Worm (Caenorhabditis elegans) whole organism, L4 larva: ENCODE data around the gene M05D6.5.

Experiments used
- F37D6.2 ChIP-seq: sonication (generic microtip); optimal IDR thresholded peaks from 2 replicates; lab custom pipeline; 2016; ENCODE audit warnings: mild to moderate bottlenecking, missing genetic modification characterization, missing compliant biosample characterization
- F44E2.7 ChIP-seq: fragments of 200-800 bp; sonication (Bioruptor generic); IDR thresholded peaks from 2 replicates; pipeline ENCODE4 v2.1.2; 2022; ENCODE audit warnings: missing genetic modification characterization, missing compliant biosample characterization
- Y75B8A.6 ChIP-seq: fragments of 200-800 bp; sonication (Bioruptor generic); IDR thresholded peaks from 2 replicates; pipeline ENCODE4 v1.3.6; 2022; ENCODE audit warnings: missing genetic modification reagents, missing genetic modification characterization, missing compliant biosample characterization
- aha-1 ChIP-seq: fragments of 150-350 bp; peaks from one replicate; lab custom pipeline; 2014; ENCODE audit warnings: missing biosample characterization, missing genetic modification characterization
- attf-4 ChIP-seq: sonication (generic microtip); optimal IDR thresholded peaks from 3 replicates; lab custom pipeline; 2017; ENCODE audit warnings: missing biosample characterization, missing genetic modification characterization
- ceh-20 ChIP-seq: fragments of 200-800 bp; sonication (Bioruptor generic); IDR thresholded peaks from 2 replicates; pipeline ENCODE4 v1.3.6; 2022; ENCODE audit warnings: missing genetic modification reagents, missing genetic modification characterization, missing compliant biosample characterization
- ceh-44 ChIP-seq: fragments of 200-800 bp; sonication (Bioruptor generic); IDR thresholded peaks from 2 replicates; pipeline ENCODE4 v1.3.6; 2022; ENCODE audit warnings: missing genetic modification reagents, missing genetic modification characterization, missing compliant biosample characterization
- daf-19 ChIP-seq: fragments of 200-800 bp; sonication (Bioruptor generic); conservative IDR thresholded peaks from 2 replicates; pipeline ENCODE4 v1.3.6; 2022; ENCODE audit warnings: missing genetic modification characterization, missing compliant biosample characterization
- dmd-6 ChIP-seq: fragments of 200-800 bp; sonication (Bioruptor generic); IDR thresholded peaks from 2 replicates; pipeline ENCODE4 v1.3.6; 2022; ENCODE audit warnings: missing genetic modification reagents, missing genetic modification characterization, missing compliant biosample characterization
- dmd-8 ChIP-seq: fragments of 200-800 bp; sonication (Bioruptor generic); IDR thresholded peaks from 2 replicates; pipeline ENCODE4 v1.3.6; 2022; ENCODE audit warnings: missing genetic modification characterization, missing compliant biosample characterization
- dmd-9 ChIP-seq: fragments of 200-800 bp; sonication (Bioruptor generic); IDR thresholded peaks from 2 replicates; pipeline ENCODE4 v1.3.6; 2022; ENCODE audit warnings: missing genetic modification reagents, missing genetic modification characterization, missing compliant biosample characterization
- dpl-1 ChIP-seq: fragments of 150-350 bp; optimal IDR thresholded peaks from 2 replicates; lab custom pipeline; 2014; ENCODE audit warnings: missing biosample characterization, missing genetic modification reagents, missing genetic modification characterization
- dve-1 ChIP-seq: sonication (generic microtip); optimal IDR thresholded peaks from 2 replicates; lab custom pipeline; 2017; ENCODE audit warnings: antibody characterized with exemption, mild to moderate bottlenecking, missing genetic modification characterization, missing compliant biosample characterization; ENCODE audit not compliant: insufficient read depth
- egl-27 ChIP-seq: sonication (generic microtip); optimal IDR thresholded peaks from 3 replicates; lab custom pipeline; 2017; ENCODE audit warnings: missing biosample characterization, missing genetic modification reagents, missing genetic modification characterization
- fkh-10 ChIP-seq: fragments of 150-350 bp; optimal IDR thresholded peaks from 2 replicates; lab custom pipeline; 2014; ENCODE audit warnings: missing biosample characterization, missing genetic modification reagents, missing genetic modification characterization
- fos-1 ChIP-seq: fragments of 150-350 bp; optimal IDR thresholded peaks from 2 replicates; lab custom pipeline; 2014; ENCODE audit warnings: missing biosample characterization, missing genetic modification characterization
- gei-8 ChIP-seq: fragments of 200-800 bp; sonication (Bioruptor generic); optimal IDR thresholded peaks from 2 replicates; lab custom pipeline; 2018; ENCODE audit warnings: mild to moderate bottlenecking, missing genetic modification characterization, missing compliant biosample characterization
- hif-1 ChIP-seq, 2 experiments: sonication (generic microtip); optimal IDR thresholded peaks; 2 replicates each; lab custom pipeline; 2016 to 2017; ENCODE audit warnings: missing compliant biosample characterization in 2 of 2, missing genetic modification characterization in 2 of 2, missing genetic modification reagents in 2 of 2, missing genotype in 2 of 2, mild to moderate bottlenecking in 1 of 2
- hlh-11 ChIP-seq: fragments of 200-800 bp; sonication (Bioruptor generic); optimal IDR thresholded peaks from 2 replicates; lab custom pipeline; 2018; ENCODE audit warnings: mild to moderate bottlenecking, missing genetic modification characterization, missing compliant biosample characterization
- jun-1 ChIP-seq: fragments of 150-350 bp; optimal IDR thresholded peaks from 2 replicates; lab custom pipeline; 2014; ENCODE audit warnings: missing biosample characterization, missing genetic modification reagents, missing genetic modification characterization
- lin-13 ChIP-seq: fragments of 150-350 bp; optimal IDR thresholded peaks from 2 replicates; lab custom pipeline; 2014; ENCODE audit warnings: missing biosample characterization, missing genetic modification reagents, missing genetic modification characterization
- lin-15B ChIP-seq: fragments of 150-350 bp; sonication (generic microtip); optimal IDR thresholded peaks from 3 replicates; lab custom pipeline; 2014; ENCODE audit warnings: missing biosample characterization, missing genetic modification characterization
- lin-38 ChIP-seq: fragments of 200-800 bp; sonication (Bioruptor generic); IDR thresholded peaks from 2 replicates; pipeline ENCODE4 v1.3.6; 2022; ENCODE audit warnings: missing genetic modification reagents, missing genetic modification characterization, missing compliant biosample characterization
- lin-39 ChIP-seq: fragments of 150-350 bp; optimal IDR thresholded peaks from 2 replicates; lab custom pipeline; 2014; ENCODE audit warnings: missing biosample characterization, missing genetic modification reagents, missing genetic modification characterization
- lir-3 ChIP-seq: sonication (generic microtip); optimal IDR thresholded peaks from 2 replicates; lab custom pipeline; 2016; ENCODE audit warnings: mild to moderate bottlenecking, missing genetic modification characterization, missing compliant biosample characterization
- madf-5 ChIP-seq, 2 experiments: fragments of 200-800 bp; sonication (Bioruptor generic); IDR thresholded peaks; 2 replicates each; pipeline ENCODE4 v1.3.6; 2022; ENCODE audit warnings: missing compliant biosample characterization in 2 of 2, missing genetic modification characterization in 2 of 2
- madf-9 ChIP-seq: fragments of 200-800 bp; sonication (Bioruptor generic); conservative IDR thresholded peaks from 2 replicates; pipeline ENCODE4 v1.3.6; 2022; ENCODE audit warnings: missing genetic modification reagents, missing genetic modification characterization, missing compliant biosample characterization
- mdl-1 ChIP-seq, 2 experiments: fragments of 150-350 bp in 1 of 2; sonication (generic microtip) in 1 of 2; optimal IDR thresholded peaks; 2 replicates each; lab custom pipeline; 2014 to 2017; ENCODE audit warnings: missing biosample characterization in 2 of 2, missing genetic modification characterization in 2 of 2
- mdt-29 ChIP-seq: fragments of 200-800 bp; sonication (Bioruptor generic); IDR thresholded peaks from 2 replicates; pipeline ENCODE4 v1.3.6; 2022; ENCODE audit warnings: missing genetic modification reagents, missing genetic modification characterization, missing compliant biosample characterization
- mep-1 ChIP-seq: fragments of 150-350 bp; sonication (generic microtip); optimal IDR thresholded peaks from 3 replicates; lab custom pipeline; 2014; ENCODE audit warnings: missing biosample characterization, missing genetic modification characterization
- mes-2 ChIP-seq: sonication (generic microtip); optimal IDR thresholded peaks from 2 replicates; lab custom pipeline; 2016; ENCODE audit warnings: missing genotype, mild to moderate bottlenecking, missing genetic modification characterization, missing compliant biosample characterization; ENCODE audit not compliant: poor library complexity, severe bottlenecking
- mxl-2 ChIP-seq: fragments of 200-800 bp; sonication (Bioruptor generic); conservative IDR thresholded peaks from 2 replicates; pipeline ENCODE4 v1.3.6; 2022; ENCODE audit warnings: missing genetic modification reagents, missing genetic modification characterization, missing compliant biosample characterization
- nhr-102 ChIP-seq: sonication (generic microtip); optimal IDR thresholded peaks from 2 replicates; lab custom pipeline; 2016; ENCODE audit warnings: mild to moderate bottlenecking, missing genetic modification characterization, moderate library complexity, missing compliant biosample characterization
- nhr-41 ChIP-seq: fragments of 200-800 bp; sonication (Bioruptor generic); IDR thresholded peaks from 2 replicates; pipeline ENCODE4 v1.3.6; 2022; ENCODE audit warnings: missing genetic modification reagents, missing genetic modification characterization, missing compliant biosample characterization
- nhr-48 ChIP-seq: sonication (generic microtip); optimal IDR thresholded peaks from 2 replicates; lab custom pipeline; 2016; ENCODE audit warnings: mild to moderate bottlenecking, missing genetic modification characterization, missing compliant biosample characterization
- nhr-77 ChIP-seq: fragments of 150-350 bp; optimal IDR thresholded peaks from 2 replicates; lab custom pipeline; 2014; ENCODE audit warnings: missing biosample characterization, missing genetic modification characterization
- pha-4 ChIP-seq, 2 experiments: fragments of 150-350 bp in 1 of 2; fragments of 200-800 bp in 1 of 2; sonication (Bioruptor generic) in 1 of 2; IDR thresholded peaks in 1 of 2; optimal IDR thresholded peaks in 1 of 2; 2 replicates each; pipeline versions ENCODE4 v1.3.6 to Lab custom; 2014 to 2022; ENCODE audit warnings: missing genetic modification characterization in 2 of 2, missing genetic modification reagents in 2 of 2, missing biosample characterization in 1 of 2, missing compliant biosample characterization in 1 of 2
- saeg-2 ChIP-seq: fragments of 200-800 bp; sonication (Bioruptor generic); IDR thresholded peaks from 2 replicates; pipeline ENCODE4 v1.3.6; 2022; ENCODE audit warnings: missing genetic modification reagents, missing genetic modification characterization, missing compliant biosample characterization
- sdz-12 ChIP-seq: fragments of 200-800 bp; sonication (Bioruptor generic); optimal IDR thresholded peaks from 2 replicates; lab custom pipeline; 2018; ENCODE audit warnings: mild to moderate bottlenecking, missing genetic modification characterization, missing compliant biosample characterization
- set-16 ChIP-seq: fragments of 200-800 bp; sonication (Bioruptor generic); IDR thresholded peaks from 2 replicates; pipeline ENCODE4 v1.3.6; 2022; ENCODE audit warnings: missing genetic modification reagents, missing genetic modification characterization, missing compliant biosample characterization
- skn-1 ChIP-seq: fragments of 150-350 bp; optimal IDR thresholded peaks from 2 replicates; lab custom pipeline; 2014; ENCODE audit warnings: missing biosample characterization, missing genetic modification characterization
- spr-3 ChIP-seq: fragments of 200-800 bp; sonication (Bioruptor generic); optimal IDR thresholded peaks from 2 replicates; lab custom pipeline; 2018; ENCODE audit warnings: mild to moderate bottlenecking, missing genetic modification characterization, missing compliant biosample characterization
- tag-97 ChIP-seq: fragments of 200-800 bp; sonication (Bioruptor generic); IDR thresholded peaks from 2 replicates; pipeline ENCODE4 v1.3.6; 2022; ENCODE audit warnings: missing genetic modification characterization, missing compliant biosample characterization
- tra-1 ChIP-seq: fragments of 200-800 bp; sonication (Bioruptor generic); IDR thresholded peaks from 2 replicates; pipeline ENCODE4 v1.3.6; 2022; ENCODE audit warnings: missing genetic modification reagents, missing genetic modification characterization, missing compliant biosample characterization
- unc-62 ChIP-seq, 3 experiments: fragments of 150-350 bp in 1 of 3; sonication (generic microtip); optimal IDR thresholded peaks in 2 of 3; peaks in 1 of 3; 1 replicate in 1 of 3; 2 replicates in 2 of 3; lab custom pipeline; 2014 to 2017; ENCODE audit warnings: missing biosample characterization in 3 of 3, missing genetic modification characterization in 3 of 3, missing genetic modification reagents in 3 of 3, missing genotype in 1 of 3
- zfp-2 ChIP-seq: sonication (generic microtip); optimal IDR thresholded peaks from 2 replicates; lab custom pipeline; 2016; ENCODE audit warnings: mild to moderate bottlenecking, missing genetic modification characterization, missing compliant biosample characterization
- zfp-3 ChIP-seq: fragments of 200-800 bp; sonication (Bioruptor generic); conservative IDR thresholded peaks from 2 replicates; pipeline ENCODE4 v1.3.6; 2022; ENCODE audit warnings: missing genetic modification reagents, missing genetic modification characterization, missing compliant biosample characterization
- zip-11 ChIP-seq: fragments of 200-800 bp; sonication (Bioruptor generic); IDR thresholded peaks from 2 replicates; pipeline ENCODE4 v1.3.6; 2022; ENCODE audit warnings: missing genetic modification characterization, missing compliant biosample characterization
- ztf-7 ChIP-seq: fragments of 150-350 bp; optimal IDR thresholded peaks from 2 replicates; lab custom pipeline; 2014; ENCODE audit warnings: missing biosample characterization, missing genetic modification characterization

Gene M05D6.5

ce11 chrII:8484546-8484945, 2.5 kb upstream of the M05D6.5 start (continued):
- TF ChIP-seq ceh-44 (GFP tag; lab: Robert Waterston, UW), result no peak
- TF ChIP-seq jun-1 (tag; lab: Kevin White, UChicago), result no peak
- no peak for TF ChIP-seq ztf-7
- 0 out of 2 replicates have a peak, but pooled peaks have one; percentile 42 for TF ChIP-seq pha-4 (GFP tag; IDR thresholded peaks at IDR 0.05; lab: Robert Waterston, UW)
- no peak for TF ChIP-seq pha-4 (tag; optimal IDR thresholded peaks at IDR 0.05; lab: Kevin White, UChicago)
- no peak for TF ChIP-seq ceh-20 (GFP tag; lab: Robert Waterston, UW)
- no peak for TF ChIP-seq madf-9 (GFP tag; lab: Robert Waterston, UW)
- no peak for TF ChIP-seq lin-38 (GFP tag; lab: Robert Waterston, UW)
- no peak for TF ChIP-seq tra-1 (GFP tag; lab: Robert Waterston, UW)
- TF ChIP-seq mxl-2 (GFP tag; lab: Robert Waterston, UW), result no peak
- TF ChIP-seq tag-97 (GFP tag; lab: Robert Waterston, UW), result no peak
- peak; percentile 87 for TF ChIP-seq hlh-11
- TF ChIP-seq F37D6.2, result no peak
- no peak for TF ChIP-seq egl-27 (tag; lab: Kevin White, UChicago)
- TF ChIP-seq zip-11, result no peak
- TF ChIP-seq Y75B8A.6, result no peak
- no peak for TF ChIP-seq spr-3
- no peak for TF ChIP-seq unc-62 (GFP tag; optimal IDR thresholded peaks at IDR 0.05 in 1 of 2; lab: Kevin White, UChicago)
- no peak for TF ChIP-seq unc-62 (tag; optimal IDR thresholded peaks at IDR 0.05; lab: Kevin White, UChicago)
- TF ChIP-seq dmd-8, result no peak
- no peak for TF ChIP-seq daf-19
- peak; percentile 73 for TF ChIP-seq nhr-77
- peak; percentile 18 for TF ChIP-seq nhr-102
- no peak for TF ChIP-seq mdt-29 (GFP tag; lab: Robert Waterston, UW)

ce11 chrII:8483793-8484186, 1.8 kb upstream of the M05D6.5 start, which contains the start of gene taap-1:
Gene taap-1, minus strand, starts transcription at chrII:8483871.
- TF ChIP-seq dmd-9 (GFP tag; lab: Robert Waterston, UW) (no peak), hlh-11 (peak; percentile 39), zfp-2 (tag; lab: Kevin White, UChicago) (no peak), fkh-10 (GFP tag; lab: Kevin White, UChicago) (no peak), fos-1 (tag; lab: Kevin White, UChicago) (no peak), Y75B8A.6 (no peak), zfp-3 (no peak), tra-1 (GFP tag; lab: Robert Waterston, UW) (no peak), jun-1 (tag; lab: Kevin White, UChicago) (no peak), nhr-41 (GFP tag; lab: Robert Waterston, UW) (no peak), mdl-1 (tag; optimal IDR thresholded peaks at IDR 0.05; lab: Kevin White, UChicago) (peak in 1 of 2 experiments; percentile 44), set-16 (GFP tag; lab: Robert Waterston, UW) (no peak), hif-1 (tag; optimal IDR thresholded peaks at IDR 0.05; lab: Kevin White, UChicago) (peak; percentile 94 to 100), gei-8 (no peak), egl-27 (tag; lab: Kevin White, UChicago) (no peak), dpl-1 (GFP tag; lab: Kevin White, UChicago) (no peak), sdz-12 (no peak), lin-15B (tag; lab: Kevin White, UChicago) (no peak), lin-13 (GFP tag; lab: Kevin White, UChicago) (no peak), F37D6.2 (no peak), spr-3 (no peak), lir-3 (no peak), mes-2 (tag; lab: Kevin White, UChicago) (peak; percentile 15), madf-5 (GFP tag; IDR thresholded peaks at IDR 0.05; lab: Robert Waterston, UW) (no peak), lin-39 (no peak), daf-19 (no peak), saeg-2 (GFP tag; lab: Robert Waterston, UW) (no peak), dmd-6 (GFP tag; lab: Robert Waterston, UW) (peak; percentile 80), nhr-48 (peak; percentile 51), aha-1 (tag; lab: Kevin White, UChicago) (peak; percentile 100), dve-1 (no peak), madf-9 (GFP tag; lab: Robert Waterston, UW) (no peak), mep-1 (tag; lab: Kevin White, UChicago) (peak; percentile 29), F44E2.7 (GFP tag; lab: Robert Waterston, UW) (no peak), skn-1 (tag; lab: Kevin White, UChicago) (no peak), attf-4 (tag; lab: Kevin White, UChicago) (no peak)
